Worm (Caenorhabditis elegans) whole organism, L3 larva: ENCODE measurements around the gene T07D3.4.
A peak's percentile ranks its signal among the peaks of the same experiment; 100 is the strongest.

Source experiments
- aly-2 ChIP-seq: fragments of 150-350 bp; optimal IDR thresholded peaks from 2 replicates; lab custom pipeline; 2014; ENCODE audit warnings: missing biosample characterization, missing genetic modification characterization
- ceh-16 ChIP-seq: sonication (generic microtip); optimal IDR thresholded peaks from 2 replicates; lab custom pipeline; 2017; ENCODE audit warnings: missing biosample characterization, missing genetic modification characterization
- egl-27 ChIP-seq: sonication (generic microtip); optimal IDR thresholded peaks from 4 replicates; lab custom pipeline; 2017; ENCODE audit warnings: missing biosample characterization, missing genetic modification reagents, missing genetic modification characterization
- elt-2 ChIP-seq: sonication (generic microtip); optimal IDR thresholded peaks from 2 replicates; lab custom pipeline; 2016; ENCODE audit warnings: missing genetic modification reagents, mild to moderate bottlenecking, missing genetic modification characterization, missing compliant biosample characterization
- fkh-10 ChIP-seq: sonication (generic microtip); optimal IDR thresholded peaks from 2 replicates; lab custom pipeline; 2017; ENCODE audit warnings: missing biosample characterization, missing genetic modification reagents, missing genetic modification characterization
- fos-1 ChIP-seq: fragments of 150-350 bp; optimal IDR thresholded peaks from 2 replicates; lab custom pipeline; 2014; ENCODE audit warnings: missing biosample characterization, missing genetic modification characterization
- lin-15B ChIP-seq: fragments of 150-350 bp; optimal IDR thresholded peaks from 2 replicates; lab custom pipeline; 2014; ENCODE audit warnings: missing biosample characterization, missing genetic modification characterization
- lin-39 ChIP-seq: fragments of 150-350 bp; optimal IDR thresholded peaks from 2 replicates; lab custom pipeline; 2018; ENCODE audit warnings: missing biosample characterization, missing genetic modification reagents, missing genetic modification characterization
- sea-2 ChIP-seq: fragments of 150-350 bp; sonication (generic microtip); optimal IDR thresholded peaks from 4 replicates; lab custom pipeline; 2014; ENCODE audit warnings: missing biosample characterization, missing genetic modification reagents, missing genetic modification characterization

ce11 chrII:848519-848918 lies 39.6 kb upstream of the T07D3.4 start, which contains the start of the genes acdh-9 and F28A10.13:
- TF ChIP-seq ceh-16 (tag; lab: Kevin White, UChicago), result no peak
- TF ChIP-seq fos-1 (tag; lab: Kevin White, UChicago), result no peak
- TF ChIP-seq lin-15B (tag; lab: Kevin White, UChicago), result peak; percentile 8
- TF ChIP-seq egl-27 (tag; lab: Kevin White, UChicago), result no peak
- TF ChIP-seq fkh-10 (GFP tag; lab: Kevin White, UChicago), result no peak
- TF ChIP-seq sea-2 (GFP tag; lab: Kevin White, UChicago), result no peak
- no peak for TF ChIP-seq lin-39 (tag; lab: Kevin White, UChicago)
- TF ChIP-seq elt-2, result peak; percentile 69
- TF ChIP-seq aly-2 (tag; lab: Kevin White, UChicago), result no peak
